Worm (Caenorhabditis elegans): Measurements from ENCODE around the gene F10G2.7.

The F10G2.7 gene

ce11 chrV:7339831-7340230 is 2.7 kb upstream of the F10G2.7 start, which contains the start of gene srh-187:
Gene srh-187, minus strand, starts transcription at chrV:7339931.
- TF ChIP-seq ZK337.2 (GFP tag; IDR thresholded peaks at IDR 0.05) (no peak), lin-29 (GFP tag; IDR thresholded peaks at IDR 0.05) (no peak), R02D3.7 (tag; optimal IDR thresholded peaks at IDR 0.05) (no peak), zfp-2 (tag; optimal IDR thresholded peaks at IDR 0.05) (no peak), ceh-44 (GFP tag; IDR thresholded peaks at IDR 0.05) (no peak), daf-8 (GFP tag; IDR thresholded peaks at IDR 0.05) (no peak), gei-8 (GFP tag; optimal IDR thresholded peaks at IDR 0.05) (no peak), hlh-11 (tag; optimal IDR thresholded peaks at IDR 0.05) (no peak), hmg-1.1 (GFP tag; IDR thresholded peaks at IDR 0.05) (no peak), F26F4.8 (GFP tag; conservative IDR thresholded peaks at IDR 0.05) (no peak), sdz-12 (GFP tag; optimal IDR thresholded peaks at IDR 0.05) (no peak), F37D6.2 (tag; optimal IDR thresholded peaks at IDR 0.05) (no peak), daf-12 (tag; optimal IDR thresholded peaks at IDR 0.05) (no peak), T20F7.1 (GFP tag; optimal IDR thresholded peaks at IDR 0.05) (no peak), ceh-28 (tag; optimal IDR thresholded peaks at IDR 0.05) (no peak), egl-43 (GFP tag; IDR thresholded peaks at IDR 0.05) (no peak), dmd-9 (GFP tag; IDR thresholded peaks at IDR 0.05) (no peak), snpc-1.2 (GFP tag; IDR thresholded peaks at IDR 0.05) (no peak), unc-130 (GFP tag; optimal IDR thresholded peaks at IDR 0.05) (no peak), tag-97 (GFP tag; IDR thresholded peaks at IDR 0.05) (no peak)

DNA sequence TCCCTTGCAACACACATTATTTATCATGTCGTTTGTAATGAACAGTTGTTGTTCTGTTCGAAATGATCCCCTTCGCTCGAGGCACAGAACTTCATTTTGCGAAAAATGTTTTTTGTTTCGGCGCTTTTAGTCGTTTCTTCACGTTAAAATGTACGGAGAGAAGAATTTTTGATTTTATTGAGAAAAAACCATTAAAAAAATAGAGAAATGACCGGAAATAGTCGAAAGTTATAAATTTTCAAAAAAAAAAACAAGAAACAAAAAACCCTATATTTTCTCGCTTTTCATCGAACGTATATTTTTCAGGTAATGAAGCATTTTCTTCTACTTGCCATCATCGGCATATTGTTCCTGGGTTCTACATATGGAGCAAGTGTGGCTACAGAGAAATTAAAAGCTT is 4.9 kb downstream of the F10G2.7 start, which contains the start of gene F10G2.1:
TSS of gene F10G2.1 (plus strand) at position 301 of the 400 bp plus-strand sequence.
- TF ChIP-seq aha-1 (tag) (peak; percentile 72), dmd-6 (GFP tag; IDR thresholded peaks at IDR 0.05) (no peak), unc-62 (GFP tag; optimal IDR thresholded peaks at IDR 0.05 in 1 of 2) (peak in 1 of 2 experiments; percentile 43), unc-62 (tag; optimal IDR thresholded peaks at IDR 0.05) (no peak)

- no peak for TF ChIP-seq zip-11 (GFP tag; IDR thresholded peaks at IDR 0.05)
- TF ChIP-seq dmd-9 (GFP tag; IDR thresholded peaks at IDR 0.05), result no peak
- TF ChIP-seq nhr-28 (tag; optimal IDR thresholded peaks at IDR 0.05), result no peak
- no peak for TF ChIP-seq zfp-3 (GFP tag; conservative IDR thresholded peaks at IDR 0.05)
- no peak for TF ChIP-seq nhr-48 (tag; optimal IDR thresholded peaks at IDR 0.05)
- no peak for TF ChIP-seq ztf-11 (tag; optimal IDR thresholded peaks at IDR 0.05)
- TF ChIP-seq nhr-11 (tag; optimal IDR thresholded peaks at IDR 0.05), result no peak
- TF ChIP-seq lin-15B (tag; optimal IDR thresholded peaks at IDR 0.05), result no peak
- TF ChIP-seq nhr-77 (tag; optimal IDR thresholded peaks at IDR 0.05), result no peak
- no peak for TF ChIP-seq ztf-7 (tag; optimal IDR thresholded peaks at IDR 0.05)
These were observed 6.2 kb downstream of the F10G2.7 start, which contains the start of gene F10G2.2 for ce11 chrV:7330868-7331267. Gene F10G2.2, plus strand, starts transcription at chrV:7331168.

ce11 chrV:7328092-7328491 is 9.0 kb downstream of the F10G2.7 start, which contains the start of gene clec-7:
Gene clec-7, plus strand, starts transcription at chrV:7328392.
- TF ChIP-seq unc-62 (GFP tag; optimal IDR thresholded peaks at IDR 0.05 in 1 of 2), result peak in 1 of 2 experiments; percentile 43
- no peak for TF ChIP-seq unc-62 (tag; optimal IDR thresholded peaks at IDR 0.05)
- TF ChIP-seq nhr-42 (GFP tag; IDR thresholded peaks at IDR 0.05), result no peak

DNA sequence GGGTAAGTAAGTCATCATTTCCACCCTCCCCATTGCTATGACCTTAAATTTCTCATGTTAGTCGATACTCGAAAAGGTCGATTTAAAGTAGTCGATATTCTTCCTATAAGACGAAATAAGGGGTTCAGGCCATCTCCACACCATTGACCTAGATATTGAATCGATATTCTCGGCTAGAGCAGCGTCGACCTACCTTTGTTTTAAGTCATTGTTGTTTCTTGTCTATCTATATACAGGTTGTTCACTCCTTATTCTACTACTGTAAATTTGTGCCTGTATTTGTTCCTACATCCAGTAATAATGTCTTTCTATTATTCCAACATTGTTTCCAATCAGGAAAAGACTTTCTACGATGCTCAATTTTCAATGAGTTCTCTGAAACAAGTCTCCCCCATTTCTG is 10.2 kb downstream of the F10G2.7 start, which contains the start of gene F10G2.4:
TSS of gene F10G2.4 (plus strand) at position 301 of the 400 bp plus-strand sequence.
- TF ChIP-seq Y105C5A.15 (GFP tag; IDR thresholded peaks at IDR 0.05) (no peak), F44E2.7 (GFP tag; IDR thresholded peaks at IDR 0.05) (no peak), rbr-2 (tag; optimal IDR thresholded peaks at IDR 0.05) (no peak), zfp-3 (GFP tag; conservative IDR thresholded peaks at IDR 0.05) (no peak), mxl-2 (GFP tag; conservative IDR thresholded peaks at IDR 0.05) (no peak), cey-2 (tag; optimal IDR thresholded peaks at IDR 0.05; ENCODE audit: borderline replicate concordance, insufficient read depth) (no peak), snpc-4 (tag; optimal IDR thresholded peaks at IDR 0.05) (no peak), egl-27 (tag; optimal IDR thresholded peaks at IDR 0.05) (no peak), snpc-1.2 (GFP tag; IDR thresholded peaks at IDR 0.05) (no peak), zag-1 (tag; optimal IDR thresholded peaks at IDR 0.05) (no peak), lin-38 (GFP tag; IDR thresholded peaks at IDR 0.05) (no peak), zip-2 (tag; optimal IDR thresholded peaks at IDR 0.05) (no peak), nhr-77 (tag; optimal IDR thresholded peaks at IDR 0.05) (no peak), unc-39 (tag; optimal IDR thresholded peaks at IDR 0.05) (no peak), mxl-3 (GFP tag; optimal IDR thresholded peaks at IDR 0.05) (no peak), zfp-2 (tag; optimal IDR thresholded peaks at IDR 0.05) (no peak)
